Fruit fly (Drosophila melanogaster): Measurements from ENCODE around the gene CG7453.

CG7453 gene

dm6 chrX:19158519-19159289 lies 21.3 kb upstream of the CG7453 start:
- TF ChIP-seq CG8478 (optimal IDR thresholded peaks at IDR 0.05) (no peak), CTCF (optimal IDR thresholded peaks at IDR 0.05) (no peak)

dm6 chrX:19159942-19160341 lies 20.0 kb upstream of the CG7453 start:
- TF ChIP-seq CTCF (optimal IDR thresholded peaks at IDR 0.05) (no peak), CG8478 (optimal IDR thresholded peaks at IDR 0.05) (no peak)

- no peak for TF ChIP-seq CG8478 (optimal IDR thresholded peaks at IDR 0.05)
- TF ChIP-seq CTCF (optimal IDR thresholded peaks at IDR 0.05): no peak
These were observed 19.2 kb upstream of the CG7453 start for dm6 chrX:19160635-19161407.

- TF ChIP-seq CTCF (optimal IDR thresholded peaks at IDR 0.05) (no peak), CG8478 (optimal IDR thresholded peaks at IDR 0.05) (no peak)
These were observed 17.6 kb upstream of the CG7453 start for dm6 chrX:19162249-19162914.

- TF ChIP-seq CG8478 (optimal IDR thresholded peaks at IDR 0.05) (no peak), CTCF (optimal IDR thresholded peaks at IDR 0.05) (no peak)
These were observed 16.5 kb upstream of the CG7453 start for dm6 chrX:19163446-19163845.

- TF ChIP-seq CTCF (optimal IDR thresholded peaks at IDR 0.05): no peak
- no peak for TF ChIP-seq CG8478 (optimal IDR thresholded peaks at IDR 0.05)
These were observed 15.2 kb upstream of the CG7453 start for dm6 chrX:19164726-19165125.

- TF ChIP-seq CTCF (optimal IDR thresholded peaks at IDR 0.05) (no peak), CG8478 (optimal IDR thresholded peaks at IDR 0.05) (peak; percentile 36)
These were observed 14.6 kb upstream of the CG7453 start for dm6 chrX:19165144-19166011.

- TF ChIP-seq CG8478 (optimal IDR thresholded peaks at IDR 0.05): no peak
- TF ChIP-seq CTCF (optimal IDR thresholded peaks at IDR 0.05): no peak
These were observed 13.6 kb upstream of the CG7453 start for dm6 chrX:19166152-19166935.

- TF ChIP-seq CG8478 (optimal IDR thresholded peaks at IDR 0.05) (no peak), CTCF (optimal IDR thresholded peaks at IDR 0.05) (no peak)
These were observed 12.9 kb upstream of the CG7453 start, which contains the start of gene RhoGAP18B for dm6 chrX:19167032-19167568. TSS of gene RhoGAP18B (minus strand) at chrX:19167082.

- TF ChIP-seq CTCF (optimal IDR thresholded peaks at IDR 0.05) (no peak), CG8478 (optimal IDR thresholded peaks at IDR 0.05) (no peak)
These were observed 12.2 kb upstream of the CG7453 start for dm6 chrX:19167586-19168403.

- TF ChIP-seq CTCF (optimal IDR thresholded peaks at IDR 0.05) (peak in 1 of 2 experiments; percentile 16), CG8478 (optimal IDR thresholded peaks at IDR 0.05) (no peak)
These were observed 9.2 kb upstream of the CG7453 start, which contains the start of gene Inx5 for dm6 chrX:19170791-19171190. TSS of gene Inx5 (minus strand) at chrX:19170883.

dm6 chrX:19171926-19172325 lies 8.0 kb upstream of the CG7453 start:
- no peak for TF ChIP-seq CTCF (optimal IDR thresholded peaks at IDR 0.05)

- TF ChIP-seq CTCF (optimal IDR thresholded peaks at IDR 0.05): no peak
- TF ChIP-seq CG8478 (optimal IDR thresholded peaks at IDR 0.05): no peak
These were observed 7.0 kb upstream of the CG7453 start for dm6 chrX:19172955-19173354.
